Worm (Caenorhabditis elegans) whole organism, L1 larva: Measurements from ENCODE around the gene swp-1.

Experiments used
- C16A3.4 ChIP-seq: fragments of 150-350 bp; optimal IDR thresholded peaks from 2 replicates; lab custom pipeline; 2014; ENCODE audit warnings: missing biosample characterization, missing genetic modification characterization
- aha-1 ChIP-seq: fragments of 150-350 bp; optimal IDR thresholded peaks from 2 replicates; lab custom pipeline; 2014; ENCODE audit warnings: missing biosample characterization, missing genetic modification characterization
- alr-1 ChIP-seq: fragments of 200-800 bp; sonication (Bioruptor generic); optimal IDR thresholded peaks from 2 replicates; lab custom pipeline; 2018; ENCODE audit warnings: borderline replicate concordance, mild to moderate bottlenecking, missing genetic modification characterization, missing compliant biosample characterization
- aly-2 ChIP-seq: fragments of 150-350 bp; optimal IDR thresholded peaks from 2 replicates; lab custom pipeline; 2014; ENCODE audit warnings: missing biosample characterization, missing genetic modification characterization
- ama-1 ChIP-seq: fragments of 150-350 bp; optimal IDR thresholded peaks from 2 replicates; lab custom pipeline; 2014
- blmp-1 ChIP-seq: fragments of 150-350 bp; optimal IDR thresholded peaks from 2 replicates; lab custom pipeline; 2014; ENCODE audit warnings: missing biosample characterization, missing genetic modification characterization
- ceh-8 ChIP-seq: fragments of 200-800 bp; sonication (Bioruptor generic); optimal IDR thresholded peaks from 2 replicates; lab custom pipeline; 2018; ENCODE audit warnings: mild to moderate bottlenecking, missing genetic modification characterization, moderate library complexity, missing compliant biosample characterization
- ceh-82 ChIP-seq, 3 experiments: fragments of 150-350 bp in 1 of 3; sonication (generic microtip) in 2 of 3; optimal IDR thresholded peaks; 2 replicates each; lab custom pipeline; 2014 to 2017; ENCODE audit warnings: missing biosample characterization in 3 of 3, missing genetic modification characterization in 3 of 3
- ceh-88 ChIP-seq: fragments of 200-800 bp; sonication (Bioruptor generic); IDR thresholded peaks from 2 replicates; pipeline ENCODE4 v1.3.6; 2022; ENCODE audit warnings: missing genetic modification characterization, missing compliant biosample characterization
- ceh-90 ChIP-seq: sonication (generic microtip); optimal IDR thresholded peaks from 2 replicates; lab custom pipeline; 2016; ENCODE audit warnings: missing genetic modification characterization, missing compliant biosample characterization
- ces-1 ChIP-seq: fragments of 150-350 bp; optimal IDR thresholded peaks from 2 replicates; lab custom pipeline; 2014; ENCODE audit warnings: missing biosample characterization, missing genetic modification reagents, missing genetic modification characterization
- efl-1 ChIP-seq, 4 experiments: fragments of 150-350 bp; optimal IDR thresholded peaks in 3 of 4; peaks in 1 of 4; 1 replicate in 1 of 4; 2 replicates in 3 of 4; lab custom pipeline; 2014; ENCODE audit warnings: missing biosample characterization in 2 of 4, missing genetic modification characterization in 2 of 4, missing genetic modification reagents in 2 of 4
- egl-13 ChIP-seq: sonication (generic microtip); optimal IDR thresholded peaks from 2 replicates; lab custom pipeline; 2016; ENCODE audit warnings: missing genotype, missing genetic modification reagents, missing genetic modification characterization, missing compliant biosample characterization
- egl-27 ChIP-seq, 2 experiments: fragments of 150-350 bp in 1 of 2; sonication (generic microtip); optimal IDR thresholded peaks; 3 replicates each; lab custom pipeline; 2017 to 2018; ENCODE audit warnings: missing biosample characterization in 2 of 2, missing genetic modification characterization in 2 of 2, missing genetic modification reagents in 2 of 2
- elt-2 ChIP-seq: sonication (generic microtip); optimal IDR thresholded peaks from 2 replicates; lab custom pipeline; 2016; ENCODE audit warnings: missing genetic modification characterization, mild to moderate bottlenecking, inconsistent platforms, missing compliant biosample characterization, missing genetic modification reagents
- fkh-4 ChIP-seq: sonication (generic microtip); optimal IDR thresholded peaks from 2 replicates; lab custom pipeline; 2016; ENCODE audit warnings: missing compliant biosample characterization, missing genetic modification characterization, borderline replicate concordance
- fkh-8 ChIP-seq: sonication (generic microtip); optimal IDR thresholded peaks from 2 replicates; lab custom pipeline; 2016; ENCODE audit warnings: mild to moderate bottlenecking, missing genetic modification characterization, missing compliant biosample characterization
- fos-1 ChIP-seq: fragments of 150-350 bp; optimal IDR thresholded peaks from 2 replicates; lab custom pipeline; 2014; ENCODE audit warnings: missing biosample characterization, missing genetic modification characterization
- grh-1 ChIP-seq: fragments of 200-800 bp; sonication (Bioruptor generic); IDR thresholded peaks from 2 replicates; pipeline ENCODE4 v1.3.6; 2022; ENCODE audit warnings: missing genetic modification reagents, missing genetic modification characterization, missing compliant biosample characterization
- hpl-2 ChIP-seq: fragments of 150-350 bp; optimal IDR thresholded peaks from 2 replicates; lab custom pipeline; 2014; ENCODE audit warnings: missing biosample characterization, missing genetic modification reagents, missing genetic modification characterization
- irx-1 ChIP-seq: sonication (generic microtip); optimal IDR thresholded peaks from 2 replicates; lab custom pipeline; 2016; ENCODE audit warnings: missing genetic modification characterization, missing compliant biosample characterization
- isw-1 ChIP-seq: fragments of 200-800 bp; sonication (Bioruptor generic); IDR thresholded peaks from 2 replicates; pipeline ENCODE4 v1.3.6; 2022; ENCODE audit warnings: missing genetic modification characterization, missing compliant biosample characterization
- jun-1 ChIP-seq: fragments of 150-350 bp; optimal IDR thresholded peaks from 2 replicates; lab custom pipeline; 2014; ENCODE audit warnings: missing biosample characterization, missing genetic modification reagents, missing genetic modification characterization
- lin-13 ChIP-seq: fragments of 150-350 bp; optimal IDR thresholded peaks from 2 replicates; lab custom pipeline; 2014; ENCODE audit warnings: missing biosample characterization, missing genetic modification reagents, missing genetic modification characterization
- lir-3 ChIP-seq: sonication (generic microtip); optimal IDR thresholded peaks from 2 replicates; lab custom pipeline; 2016; ENCODE audit warnings: mild to moderate bottlenecking, missing genetic modification characterization, moderate library complexity, missing compliant biosample characterization; ENCODE audit not compliant: poor library complexity
- lsy-2 ChIP-seq, 2 experiments: fragments of 150-350 bp; optimal IDR thresholded peaks; 2 replicates each; lab custom pipeline; 2014; ENCODE audit warnings: missing biosample characterization in 2 of 2, missing genetic modification characterization in 2 of 2
- mab-9 ChIP-seq: fragments of 200-800 bp; sonication (Bioruptor generic); IDR thresholded peaks from 2 replicates; pipeline ENCODE4 v1.3.6; 2022; ENCODE audit warnings: missing genetic modification reagents, missing genetic modification characterization, missing compliant biosample characterization
- mdl-1 ChIP-seq, 2 experiments: fragments of 150-350 bp; optimal IDR thresholded peaks; 2 replicates each; lab custom pipeline; 2014 to 2017; ENCODE audit warnings: missing biosample characterization in 2 of 2, missing genetic modification characterization in 2 of 2, inconsistent platforms in 1 of 2
- mef-2 ChIP-seq: fragments of 150-350 bp; optimal IDR thresholded peaks from 2 replicates; lab custom pipeline; 2014; ENCODE audit warnings: missing biosample characterization, missing genetic modification characterization
- nhr-11 ChIP-seq: fragments of 150-350 bp; optimal IDR thresholded peaks from 2 replicates; lab custom pipeline; 2014; ENCODE audit warnings: missing biosample characterization, missing genetic modification characterization
- nhr-12 ChIP-seq: sonication (generic microtip); optimal IDR thresholded peaks from 2 replicates; lab custom pipeline; 2017; ENCODE audit warnings: missing biosample characterization, missing genetic modification characterization
- nhr-19 ChIP-seq: fragments of 200-800 bp; sonication (Bioruptor generic); conservative IDR thresholded peaks from 2 replicates; pipeline ENCODE4 v1.3.6; 2022; ENCODE audit warnings: missing genetic modification characterization, missing compliant biosample characterization
- nhr-20 ChIP-seq: sonication (generic microtip); optimal IDR thresholded peaks from 2 replicates; lab custom pipeline; 2016; ENCODE audit warnings: mild to moderate bottlenecking, missing genetic modification characterization, missing compliant biosample characterization
- nhr-237 ChIP-seq: fragments of 150-350 bp; optimal IDR thresholded peaks from 2 replicates; lab custom pipeline; 2014; ENCODE audit warnings: missing biosample characterization, missing genetic modification characterization
- nhr-28 ChIP-seq: fragments of 150-350 bp; optimal IDR thresholded peaks from 2 replicates; lab custom pipeline; 2014; ENCODE audit warnings: missing biosample characterization, missing genetic modification characterization
- nhr-47 ChIP-seq: sonication (generic microtip); optimal IDR thresholded peaks from 2 replicates; lab custom pipeline; 2016; ENCODE audit warnings: mild to moderate bottlenecking, missing genetic modification characterization, moderate library complexity, missing compliant biosample characterization
- nhr-71 ChIP-seq: sonication (generic microtip); optimal IDR thresholded peaks from 2 replicates; lab custom pipeline; 2016; ENCODE audit warnings: mild to moderate bottlenecking, missing genetic modification characterization, moderate library complexity, missing compliant biosample characterization
- nhr-84 ChIP-seq: sonication (generic microtip); optimal IDR thresholded peaks from 2 replicates; lab custom pipeline; 2017; ENCODE audit warnings: missing biosample characterization, missing genetic modification characterization
- nhr-85 ChIP-seq: sonication (generic microtip); peaks from one replicate; lab custom pipeline; 2016; ENCODE audit warnings: missing genetic modification characterization, inconsistent platforms, missing compliant biosample characterization
- skn-1 ChIP-seq: fragments of 150-350 bp; optimal IDR thresholded peaks from 2 replicates; lab custom pipeline; 2014; ENCODE audit warnings: missing biosample characterization, missing genetic modification characterization
- snpc-4 ChIP-seq: fragments of 150-350 bp; optimal IDR thresholded peaks from 2 replicates; lab custom pipeline; 2014; ENCODE audit warnings: missing biosample characterization, missing genetic modification characterization
- snu-23 ChIP-seq: sonication (generic microtip); optimal IDR thresholded peaks from 2 replicates; lab custom pipeline; 2016; ENCODE audit warnings: missing genetic modification characterization, missing compliant biosample characterization
- sptf-1 ChIP-seq: fragments of 150-350 bp; optimal IDR thresholded peaks from 2 replicates; lab custom pipeline; 2014; ENCODE audit warnings: missing biosample characterization, missing genetic modification characterization
- sup-37 ChIP-seq: fragments of 200-800 bp; sonication (Bioruptor generic); optimal IDR thresholded peaks from 2 replicates; lab custom pipeline; 2018; ENCODE audit warnings: mild to moderate bottlenecking, missing genetic modification characterization, missing compliant biosample characterization
- tbx-2 ChIP-seq: sonication (generic microtip); optimal IDR thresholded peaks from 2 replicates; lab custom pipeline; 2016; ENCODE audit warnings: missing genetic modification characterization, missing compliant biosample characterization
- tlp-1 ChIP-seq: fragments of 150-350 bp; optimal IDR thresholded peaks from 2 replicates; lab custom pipeline; 2014; ENCODE audit warnings: missing biosample characterization, missing genetic modification characterization
- unc-130 ChIP-seq: fragments of 150-350 bp; optimal IDR thresholded peaks from 2 replicates; lab custom pipeline; 2017; ENCODE audit warnings: missing biosample characterization, missing genetic modification characterization, inconsistent platforms
- unc-30 ChIP-seq: sonication (generic microtip); optimal IDR thresholded peaks from 2 replicates; lab custom pipeline; 2017; ENCODE audit warnings: missing biosample characterization, missing genetic modification characterization
- unc-86 ChIP-seq: sonication (generic microtip); optimal IDR thresholded peaks from 2 replicates; lab custom pipeline; 2016; ENCODE audit warnings: missing genetic modification characterization, missing compliant biosample characterization
- unc-98 ChIP-seq: fragments of 200-800 bp; sonication (Bioruptor generic); IDR thresholded peaks from 2 replicates; pipeline ENCODE4 v1.3.6; 2022; ENCODE audit warnings: missing genetic modification characterization, missing compliant biosample characterization
- zag-1 ChIP-seq: fragments of 150-350 bp; optimal IDR thresholded peaks from 2 replicates; lab custom pipeline; 2014; ENCODE audit warnings: missing biosample characterization, missing genetic modification characterization
- zip-4 ChIP-seq: fragments of 200-800 bp; sonication (Bioruptor generic); optimal IDR thresholded peaks from 2 replicates; lab custom pipeline; 2018; ENCODE audit warnings: mild to moderate bottlenecking, missing genetic modification characterization, moderate library complexity, missing compliant biosample characterization
- ztf-4 ChIP-seq: fragments of 150-350 bp; optimal IDR thresholded peaks from 2 replicates; lab custom pipeline; 2014; ENCODE audit warnings: missing biosample characterization, missing genetic modification characterization

swp-1 gene

DNA sequence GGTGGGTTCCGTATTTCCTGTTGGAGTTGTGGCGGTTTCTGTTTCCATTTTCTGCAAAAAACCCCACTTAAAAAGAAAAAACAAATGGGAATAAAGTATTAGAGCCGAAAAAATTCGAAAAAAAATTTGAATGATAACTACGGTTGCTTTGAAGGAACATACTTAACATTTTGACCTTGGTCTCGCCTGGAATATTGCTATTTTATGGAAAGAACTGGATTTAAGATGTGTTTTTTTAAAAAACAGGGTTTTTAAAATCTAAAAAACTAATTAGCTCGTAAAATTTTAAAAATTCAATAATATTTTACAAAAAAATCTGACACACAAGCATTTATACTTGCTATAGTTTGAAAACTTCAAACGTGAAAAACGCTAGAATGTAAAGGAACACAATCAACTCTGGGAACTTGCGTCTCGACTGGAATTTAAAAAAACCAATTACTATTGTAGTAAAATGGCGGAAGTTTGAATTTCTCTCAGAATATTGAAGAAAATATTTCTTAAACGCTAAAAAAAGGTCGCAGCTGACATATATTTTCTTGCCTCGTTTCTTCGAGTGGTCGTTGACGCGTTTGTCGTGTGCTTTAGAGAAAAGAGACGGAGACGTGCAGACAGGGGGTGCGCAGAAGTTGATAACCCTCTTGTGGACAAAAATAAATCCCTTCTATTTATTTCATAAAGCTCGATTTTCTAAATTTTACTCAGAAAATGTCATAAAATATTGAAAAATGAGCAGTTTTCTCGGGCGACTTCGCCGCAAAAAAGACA lies 7.2 kb downstream of the swp-1 start, which contains the start of the genes lgg-3 and rgs-5:
TSS of gene lgg-3 (minus strand) at position 51 of the 768 bp plus-strand sequence.
TSS of gene rgs-5 (plus strand) at position 593 of the 768 bp plus-strand sequence.
- TF ChIP-seq jun-1 (tag; lab: Kevin White, UChicago): no peak
- no peak for TF ChIP-seq sptf-1 (tag; lab: Kevin White, UChicago)
- peak; percentile 30 to 62 for TF ChIP-seq lsy-2 (tag; optimal IDR thresholded peaks at IDR 0.05; lab: Kevin White, UChicago)
- TF ChIP-seq efl-1 (optimal IDR thresholded peaks at IDR 0.05; lab: Kevin White, UChicago): peak; percentile 50 to 70
- TF ChIP-seq efl-1 (GFP tag; optimal IDR thresholded peaks at IDR 0.05 in 1 of 2; lab: Kevin White, UChicago): peak; percentile 47 to 93
- no peak for TF ChIP-seq ztf-4 (tag; lab: Kevin White, UChicago)
- no peak for TF ChIP-seq zip-4
- TF ChIP-seq unc-98 (GFP tag; lab: Robert Waterston, UW): no peak
- TF ChIP-seq egl-27 (tag; optimal IDR thresholded peaks at IDR 0.05; lab: Kevin White, UChicago): no peak
- no peak for TF ChIP-seq ceh-88 (GFP tag; lab: Robert Waterston, UW)
- TF ChIP-seq mdl-1 (tag; optimal IDR thresholded peaks at IDR 0.05; lab: Kevin White, UChicago): peak in 1 of 2 experiments; percentile 8
- no peak for TF ChIP-seq ceh-90 (tag; lab: Kevin White, UChicago)
- no peak for TF ChIP-seq hpl-2 (GFP tag; lab: Kevin White, UChicago)
- TF ChIP-seq tbx-2 (tag; lab: Kevin White, UChicago): no peak
- peak; percentile 46 for TF ChIP-seq nhr-71
- no peak for TF ChIP-seq nhr-11 (tag; lab: Kevin White, UChicago)
- no peak for TF ChIP-seq lir-3 (tag; lab: Kevin White, UChicago)
- peak; percentile 30 for TF ChIP-seq snu-23 (GFP tag; lab: Kevin White, UChicago)
- TF ChIP-seq fkh-8 (tag; lab: Kevin White, UChicago): peak; percentile 1
- peak; percentile 3 for TF ChIP-seq nhr-20
- no peak for TF ChIP-seq fkh-4 (tag; lab: Kevin White, UChicago)
- no peak for TF ChIP-seq aha-1 (tag; lab: Kevin White, UChicago)
- no peak for TF ChIP-seq alr-1 (tag; lab: Kevin White, UChicago)
- no peak for TF ChIP-seq sup-37
- no peak for TF ChIP-seq nhr-84 (tag; lab: Kevin White, UChicago)
- no peak for TF ChIP-seq nhr-237 (tag; lab: Kevin White, UChicago)
- TF ChIP-seq irx-1 (tag; lab: Kevin White, UChicago): no peak
- no peak for TF ChIP-seq isw-1
- no peak for TF ChIP-seq ceh-8 (GFP tag; lab: Kevin White, UChicago)
- no peak for TF ChIP-seq nhr-19 (GFP tag; lab: Robert Waterston, UW)
- no peak for TF ChIP-seq nhr-28 (tag; lab: Kevin White, UChicago)
- no peak for TF ChIP-seq egl-13 (tag; lab: Kevin White, UChicago)
- no peak for TF ChIP-seq unc-30 (tag; lab: Kevin White, UChicago)
- no peak for TF ChIP-seq unc-86
- TF ChIP-seq skn-1: no peak
- TF ChIP-seq aly-2 (tag; lab: Kevin White, UChicago): no peak
- no peak for TF ChIP-seq unc-130 (tag; lab: Kevin White, UChicago)
- TF ChIP-seq ama-1: no peak
- no peak for TF ChIP-seq zag-1 (tag; lab: Kevin White, UChicago)
- TF ChIP-seq fos-1: no peak
- no peak for TF ChIP-seq lin-13 (GFP tag; lab: Kevin White, UChicago)
- no peak for TF ChIP-seq nhr-12
- no peak for TF ChIP-seq grh-1
- TF ChIP-seq nhr-47: no peak
- peak; percentile 20 for TF ChIP-seq blmp-1 (tag; lab: Kevin White, UChicago)
- no peak for TF ChIP-seq mab-9 (GFP tag; lab: Robert Waterston, UW)
- peak; percentile 17 for TF ChIP-seq nhr-85
- no peak for TF ChIP-seq mef-2
- TF ChIP-seq ceh-82 (tag; optimal IDR thresholded peaks at IDR 0.05; lab: Kevin White, UChicago): peak in 1 of 3 experiments; percentile 34
- TF ChIP-seq tlp-1 (tag; lab: Kevin White, UChicago): no peak
- no peak for TF ChIP-seq ces-1 (GFP tag; lab: Kevin White, UChicago)
- TF ChIP-seq C16A3.4: peak; percentile 27
- TF ChIP-seq snpc-4: no peak
- TF ChIP-seq elt-2 (tag; lab: Kevin White, UChicago): no peak
